Worm (Caenorhabditis elegans) whole organism, L3 larva: ENCODE data around the gene C04H4.1.

Source experiments
- R02D3.7 ChIP-seq: fragments of 150-350 bp; optimal IDR thresholded peaks from 2 replicates; lab custom pipeline; 2014; ENCODE audit warnings: missing biosample characterization, missing genetic modification characterization
- ZK546.5 ChIP-seq: sonication (generic microtip); optimal IDR thresholded peaks from 2 replicates; lab custom pipeline; 2017; ENCODE audit warnings: missing biosample characterization, missing genetic modification characterization
- ceh-16 ChIP-seq: sonication (generic microtip); optimal IDR thresholded peaks from 2 replicates; lab custom pipeline; 2017; ENCODE audit warnings: missing biosample characterization, missing genetic modification characterization
- ceh-82 ChIP-seq: fragments of 150-350 bp; optimal IDR thresholded peaks from 2 replicates; lab custom pipeline; 2014; ENCODE audit warnings: missing biosample characterization, missing genetic modification characterization
- egl-27 ChIP-seq: sonication (generic microtip); optimal IDR thresholded peaks from 4 replicates; lab custom pipeline; 2017; ENCODE audit warnings: missing biosample characterization, missing genetic modification reagents, missing genetic modification characterization
- elt-2 ChIP-seq: sonication (generic microtip); optimal IDR thresholded peaks from 2 replicates; lab custom pipeline; 2016; ENCODE audit warnings: missing genetic modification reagents, mild to moderate bottlenecking, missing genetic modification characterization, missing compliant biosample characterization
- fos-1 ChIP-seq: fragments of 150-350 bp; optimal IDR thresholded peaks from 2 replicates; lab custom pipeline; 2014; ENCODE audit warnings: missing biosample characterization, missing genetic modification characterization
- nhr-12 ChIP-seq: fragments of 150-350 bp; optimal IDR thresholded peaks from 2 replicates; lab custom pipeline; 2014; ENCODE audit warnings: missing biosample characterization, missing genetic modification characterization
- nhr-43 ChIP-seq: sonication (generic microtip); optimal IDR thresholded peaks from 2 replicates; lab custom pipeline; 2016; ENCODE audit warnings: mild to moderate bottlenecking, missing genetic modification characterization, missing compliant biosample characterization; ENCODE audit not compliant: poor library complexity, severe bottlenecking
- nhr-77 ChIP-seq: fragments of 150-350 bp; optimal IDR thresholded peaks from 2 replicates; lab custom pipeline; 2014; ENCODE audit warnings: missing biosample characterization, missing genetic modification characterization
- pha-4 ChIP-seq: fragments of 150-350 bp; optimal IDR thresholded peaks from 2 replicates; lab custom pipeline; 2014; ENCODE audit warnings: missing biosample characterization, missing genetic modification reagents, missing genetic modification characterization
- skn-1 ChIP-seq: fragments of 150-350 bp; optimal IDR thresholded peaks from 2 replicates; lab custom pipeline; 2014; ENCODE audit warnings: missing biosample characterization, missing genetic modification characterization
- snpc-4 ChIP-seq: fragments of 150-350 bp; optimal IDR thresholded peaks from 2 replicates; lab custom pipeline; 2014; ENCODE audit warnings: missing biosample characterization, missing genetic modification characterization
- ztf-11 ChIP-seq: fragments of 150-350 bp; optimal IDR thresholded peaks from 2 replicates; lab custom pipeline; 2014; ENCODE audit warnings: missing biosample characterization, missing genetic modification characterization

DNA sequence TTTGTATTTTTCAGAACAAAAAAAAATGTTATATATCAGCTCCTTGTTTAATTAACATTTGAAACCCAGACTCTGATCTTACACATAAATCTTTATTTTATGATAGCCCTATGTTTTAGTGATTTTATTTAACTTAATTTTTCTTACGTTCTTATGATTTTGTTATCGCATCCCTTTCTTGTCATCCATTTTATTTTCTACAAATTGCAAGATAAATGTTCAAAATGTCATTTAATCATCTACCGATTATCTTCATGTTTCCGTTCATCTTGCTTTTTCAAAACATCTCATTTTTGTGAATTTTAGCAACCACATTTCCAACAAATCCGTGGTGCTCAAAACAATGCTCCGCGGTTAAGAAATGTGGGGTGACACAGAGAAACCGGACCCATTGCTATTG lies 17.7 kb downstream of the C04H4.1 start, which contains the start of gene DH11.5:
- TF ChIP-seq ceh-82 (tag; lab: Kevin White, UChicago) (no peak), nhr-12 (tag; lab: Kevin White, UChicago) (no peak), R02D3.7 (tag; lab: Kevin White, UChicago) (no peak), pha-4 (tag; lab: Kevin White, UChicago) (no peak), nhr-77 (tag; lab: Kevin White, UChicago) (no peak), ztf-11 (tag; lab: Kevin White, UChicago) (no peak), elt-2 (tag; lab: Kevin White, UChicago) (no peak), snpc-4 (tag; lab: Kevin White, UChicago) (no peak), nhr-43 (tag; lab: Kevin White, UChicago) (no peak), ZK546.5 (tag; lab: Kevin White, UChicago) (no peak), egl-27 (tag; lab: Kevin White, UChicago) (no peak), fos-1 (tag; lab: Kevin White, UChicago) (no peak), ceh-16 (tag; lab: Kevin White, UChicago) (no peak), skn-1 (tag; lab: Kevin White, UChicago) (no peak)
